Worm (Caenorhabditis elegans): ENCODE data around the gene dop-4.

DNA sequence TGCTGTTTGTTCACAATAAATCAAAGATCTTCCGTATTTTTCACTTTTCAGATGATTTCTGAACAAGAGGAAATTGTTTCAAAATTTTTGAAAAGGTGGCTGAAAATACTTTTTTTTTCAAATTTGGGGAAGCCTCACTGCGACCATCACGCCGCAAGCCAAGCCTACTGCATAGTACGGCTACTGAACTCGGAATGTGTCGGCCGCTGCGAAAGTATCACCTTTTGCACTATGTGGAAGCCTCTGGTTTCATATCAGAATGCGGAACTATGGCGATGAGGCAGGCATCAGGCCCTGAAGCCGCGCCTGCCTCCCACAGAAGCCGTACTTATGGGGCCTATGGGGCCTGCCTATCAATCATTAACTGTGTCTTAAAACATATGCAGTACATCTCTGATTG is 37.4 kb upstream of the dop-4 start:
- TF ChIP-seq snpc-1.2 (GFP tag; IDR thresholded peaks at IDR 0.05) = no peak
- no peak for TF ChIP-seq nhr-11 (tag; optimal IDR thresholded peaks at IDR 0.05)
- TF ChIP-seq dmd-6 (GFP tag; IDR thresholded peaks at IDR 0.05) = no peak
- TF ChIP-seq ztf-11 (tag; optimal IDR thresholded peaks at IDR 0.05) = no peak
- TF ChIP-seq unc-39 (tag; optimal IDR thresholded peaks at IDR 0.05) = no peak
- TF ChIP-seq lin-39 (tag; optimal IDR thresholded peaks at IDR 0.05) = no peak
- TF ChIP-seq pqm-1 (tag; optimal IDR thresholded peaks at IDR 0.05) = no peak
- TF ChIP-seq lin-29 (GFP tag; IDR thresholded peaks at IDR 0.05) = no peak
- TF ChIP-seq nhr-77 (tag; optimal IDR thresholded peaks at IDR 0.05) = no peak
- TF ChIP-seq nhr-28 (tag; optimal IDR thresholded peaks at IDR 0.05) = no peak

Measured in whole organism, L4 larva.